Worm (Caenorhabditis elegans): ENCODE results near the gene grl-21.

Gene grl-21

DNA sequence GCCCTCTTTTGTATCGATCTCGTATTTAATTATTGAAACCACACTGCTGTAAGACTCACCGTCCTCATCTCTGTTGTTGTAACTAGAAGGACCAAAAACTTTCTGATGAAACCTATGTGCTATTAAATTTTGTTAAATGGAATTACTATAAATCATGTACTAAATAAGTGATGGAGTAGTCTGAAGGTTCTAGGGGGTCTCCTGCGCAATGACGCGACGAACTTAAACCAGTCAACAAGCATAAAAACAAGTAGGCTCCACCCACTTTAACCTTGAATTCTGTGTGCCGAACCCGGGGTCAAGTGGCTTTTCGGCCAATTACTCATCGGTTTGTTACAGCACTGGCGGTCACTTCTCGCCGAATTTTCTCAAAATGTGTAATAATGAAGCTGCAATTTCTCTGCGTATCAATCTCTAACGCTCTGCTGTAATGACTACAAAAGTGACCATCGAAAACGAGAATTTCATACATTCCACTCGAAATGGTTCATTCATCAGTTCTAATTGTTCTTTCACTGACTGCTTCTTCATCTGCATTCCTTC, at the start of gene grl-21:
TSS of gene grl-21 (plus strand) at position 464 of the 543 bp plus-strand sequence.
- TF ChIP-seq cey-2 (tag; optimal IDR thresholded peaks at IDR 0.05; ENCODE audit: borderline replicate concordance, insufficient read depth) (no peak), tag-97 (GFP tag; IDR thresholded peaks at IDR 0.05) (no peak), zip-2 (tag; optimal IDR thresholded peaks at IDR 0.05) (no peak), zfp-2 (tag; optimal IDR thresholded peaks at IDR 0.05) (no peak), nhr-41 (GFP tag; IDR thresholded peaks at IDR 0.05) (no peak), ZK546.5 (tag; optimal IDR thresholded peaks at IDR 0.05) (no peak), vab-7 (GFP tag; IDR thresholded peaks at IDR 0.05) (no peak), pha-4 (GFP tag; IDR thresholded peaks at IDR 0.05) (no peak), pha-4 (tag; optimal IDR thresholded peaks at IDR 0.05) (no peak), F26F4.8 (GFP tag; conservative IDR thresholded peaks at IDR 0.05) (no peak), ctbp-1 (GFP tag; IDR thresholded peaks at IDR 0.05) (no peak), nhr-102 (tag; optimal IDR thresholded peaks at IDR 0.05) (no peak), unc-62 (GFP tag; optimal IDR thresholded peaks at IDR 0.05 in 1 of 2) (no peak), unc-62 (tag; optimal IDR thresholded peaks at IDR 0.05) (no peak), ceh-62 (tag; optimal IDR thresholded peaks at IDR 0.05) (no peak), nhr-11 (tag; optimal IDR thresholded peaks at IDR 0.05) (no peak), mdt-29 (GFP tag; IDR thresholded peaks at IDR 0.05) (no peak), mes-2 (tag; optimal IDR thresholded peaks at IDR 0.05; ENCODE audit: poor library complexity, severe bottlenecking) (no peak), zag-1 (tag; optimal IDR thresholded peaks at IDR 0.05) (no peak), daf-16 (GFP tag; optimal IDR thresholded peaks at IDR 0.05) (no peak), daf-16 (tag; optimal IDR thresholded peaks at IDR 0.05) (no peak), T26A8.4 (GFP tag; IDR thresholded peaks at IDR 0.05) (no peak)

DNA sequence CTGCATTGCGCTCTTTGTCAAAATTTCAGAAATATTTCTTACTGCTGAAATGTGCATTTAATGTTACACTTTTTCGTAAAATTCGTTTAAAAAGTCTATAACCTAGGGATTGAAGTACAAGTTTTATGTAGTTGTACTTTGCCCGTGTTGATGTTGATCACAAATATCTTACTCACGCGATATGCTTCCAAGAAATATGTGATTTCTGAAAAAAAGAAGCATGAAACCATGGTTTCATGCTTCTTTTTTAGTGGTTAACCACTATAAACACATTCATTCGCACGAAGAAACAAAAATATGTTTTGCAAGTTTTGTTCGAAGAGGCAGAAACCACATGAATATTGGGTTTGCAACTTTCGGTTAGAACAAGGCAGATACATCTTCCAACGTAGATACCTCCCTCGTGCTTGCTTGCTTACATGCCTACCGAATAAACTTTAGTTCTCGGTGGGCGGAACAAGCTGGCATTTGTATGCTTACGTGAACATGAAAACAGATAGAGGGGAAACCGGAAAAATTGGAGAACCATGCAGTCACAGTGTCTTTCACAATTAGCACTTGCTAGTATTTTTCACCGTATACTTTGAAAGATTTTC, 48.2 kb upstream of the grl-21 start, which contains the start of gene R102.3:
TSS of gene R102.3 (plus strand) at position 546 of the 596 bp plus-strand sequence.
- TF ChIP-seq nhr-11 (tag; optimal IDR thresholded peaks at IDR 0.05) (peak; percentile 52), dpl-1 (GFP tag; optimal IDR thresholded peaks at IDR 0.05) (no peak), lin-29 (GFP tag; IDR thresholded peaks at IDR 0.05) (no peak), mdt-29 (GFP tag; IDR thresholded peaks at IDR 0.05) (no peak), aha-1 (tag) (peak; percentile 21)

DNA sequence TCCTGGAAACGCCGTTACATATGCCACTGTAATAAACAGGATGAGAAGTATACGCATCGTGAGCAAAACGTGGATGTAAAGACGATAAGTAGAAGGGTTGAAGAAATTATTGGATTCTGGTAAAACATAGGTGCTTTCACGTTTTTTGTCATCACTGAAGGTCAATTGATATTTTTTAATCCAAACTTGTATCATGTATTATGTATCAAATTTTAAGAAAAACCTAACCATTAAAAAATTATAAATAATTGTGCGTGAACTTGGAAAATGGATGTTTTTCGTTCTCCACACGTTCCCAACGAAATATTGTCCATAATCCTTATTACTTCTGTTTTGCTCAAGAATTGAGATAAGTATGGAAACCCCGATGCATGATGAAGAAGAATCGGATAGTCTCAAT, 47.1 kb upstream of the grl-21 start, which contains the start of gene R102.8:
TSS of gene R102.8 (minus strand) at position 101 of the 400 bp plus-strand sequence.
- TF ChIP-seq lin-1 (GFP tag; IDR thresholded peaks at IDR 0.05) (no peak), unc-62 (GFP tag; optimal IDR thresholded peaks at IDR 0.05 in 1 of 2) (peak in 1 of 2 experiments; percentile 70), unc-62 (tag; optimal IDR thresholded peaks at IDR 0.05) (no peak)

DNA sequence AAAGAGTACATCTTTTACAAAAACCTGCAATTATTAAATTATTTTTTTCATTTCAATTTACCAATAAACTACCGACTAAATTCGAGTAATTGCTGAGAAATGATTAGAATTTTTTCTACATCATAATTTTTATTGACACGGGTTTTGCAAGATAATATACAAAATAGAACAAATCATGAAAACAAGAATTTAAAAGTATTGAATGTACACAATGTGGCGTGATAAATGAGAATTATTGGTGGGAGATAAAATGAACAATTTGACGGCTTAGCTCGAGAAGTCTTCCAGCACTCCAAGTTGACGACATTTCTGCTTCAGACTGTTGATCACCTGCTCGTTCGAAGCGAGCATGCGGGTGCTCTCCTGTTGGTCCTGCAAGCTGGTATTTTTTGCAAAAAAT, 42.1 kb upstream of the grl-21 start, which contains the start of gene R102.4:
TSS of gene R102.4 (minus strand) at position 101 of the 400 bp plus-strand sequence.
- TF ChIP-seq lsy-2 (tag; optimal IDR thresholded peaks at IDR 0.05) (no peak), unc-62 (GFP tag; optimal IDR thresholded peaks at IDR 0.05 in 1 of 2) (peak in 1 of 2 experiments; percentile 83), unc-62 (tag; optimal IDR thresholded peaks at IDR 0.05) (no peak), lin-13 (GFP tag; optimal IDR thresholded peaks at IDR 0.05) (no peak)

DNA sequence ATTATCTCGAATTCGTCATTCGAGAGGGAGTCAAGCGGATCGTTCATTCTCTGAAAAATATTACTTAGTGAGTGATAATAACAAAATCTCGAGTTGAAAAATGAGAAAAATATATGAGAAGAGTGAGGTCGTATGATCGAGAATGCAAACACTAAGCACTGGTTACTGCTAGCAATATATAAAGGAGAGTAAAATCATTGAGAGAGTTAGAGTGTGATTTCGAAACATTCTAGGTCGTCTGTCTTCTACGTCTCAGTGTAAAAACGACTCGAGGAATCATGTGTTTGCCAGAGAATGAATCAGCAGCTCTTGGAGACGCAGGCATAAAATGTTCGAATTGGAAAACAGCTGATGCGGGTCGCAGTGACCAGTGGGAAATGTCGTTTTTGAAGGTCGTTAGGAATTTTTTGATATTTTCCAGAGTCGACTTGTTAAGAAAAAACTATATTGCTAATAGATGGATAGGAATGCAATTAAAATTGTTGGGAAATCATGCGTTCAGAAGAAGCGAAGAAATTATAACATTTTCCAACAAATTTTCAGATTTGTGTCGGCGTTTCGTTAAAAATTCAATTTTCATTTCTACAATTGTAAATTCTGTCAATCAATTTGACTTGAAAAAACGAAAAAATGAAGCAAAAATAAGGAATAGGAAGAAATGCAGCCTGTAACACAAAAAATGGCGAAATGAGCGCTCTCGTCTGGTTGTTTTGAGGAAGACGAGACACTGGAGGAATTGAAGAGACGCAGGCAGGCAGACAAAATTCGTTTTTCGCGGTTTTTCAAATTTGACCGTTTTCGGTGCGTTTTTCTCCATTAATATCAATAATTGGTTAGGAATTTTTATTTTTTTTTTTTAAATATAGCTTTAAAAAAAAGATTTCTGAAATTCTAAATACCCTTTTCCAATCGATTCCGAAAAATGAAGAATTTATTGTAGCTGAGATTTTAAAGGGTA, 40.0 kb upstream of the grl-21 start, which contains the start of gene allo-1:
TSS of gene allo-1 (minus strand) at position 51 of the 958 bp plus-strand sequence.
- peak; percentile 76 for TF ChIP-seq dve-1 (tag; optimal IDR thresholded peaks at IDR 0.05; ENCODE audit: insufficient read depth)
- peak; percentile 30 for TF ChIP-seq T20F7.1 (GFP tag; optimal IDR thresholded peaks at IDR 0.05)
- no peak for TF ChIP-seq daf-16 (GFP tag; optimal IDR thresholded peaks at IDR 0.05)
- TF ChIP-seq daf-16 (tag; optimal IDR thresholded peaks at IDR 0.05) = peak; percentile 18
- TF ChIP-seq hmg-1.1 (GFP tag; IDR thresholded peaks at IDR 0.05) = peak; percentile 26; the same call in 1 of the 2 replicates
- peak; percentile 12; the same call in 1 of the 2 replicates for TF ChIP-seq lin-1 (GFP tag; IDR thresholded peaks at IDR 0.05)
- TF ChIP-seq hif-1 (tag; optimal IDR thresholded peaks at IDR 0.05) = peak in 1 of 2 experiments; percentile 56
- peak; percentile 63 for TF ChIP-seq nhr-6 (tag; optimal IDR thresholded peaks at IDR 0.05)
- no peak for TF ChIP-seq sdz-12 (GFP tag; optimal IDR thresholded peaks at IDR 0.05)
- peak; percentile 65 for TF ChIP-seq nhr-11 (tag; optimal IDR thresholded peaks at IDR 0.05)
- no peak for TF ChIP-seq snpc-4 (tag; optimal IDR thresholded peaks at IDR 0.05)
- TF ChIP-seq attf-4 (tag; optimal IDR thresholded peaks at IDR 0.05) = no peak
- TF ChIP-seq dmd-6 (GFP tag; IDR thresholded peaks at IDR 0.05) = peak; percentile 78
- TF ChIP-seq snpc-1.2 (GFP tag; IDR thresholded peaks at IDR 0.05) = peak; percentile 64
- 0 out of 2 replicates have a peak, but pooled peaks have one; percentile 46 for TF ChIP-seq tra-1 (GFP tag; IDR thresholded peaks at IDR 0.05)
- TF ChIP-seq lin-38 (GFP tag; IDR thresholded peaks at IDR 0.05) = no peak; the same call in 1 of the 2 replicates
